Fruit fly (Drosophila melanogaster) whole organism, embryonic: ENCODE data around the gene Adck5.

Experiments used
- Antp ChIP-seq: fragments of 200-800 bp; sonication (Bioruptor generic); optimal IDR thresholded peaks from 3 replicates; lab custom pipeline; 2016; ENCODE audit warnings: missing biosample characterization, missing genetic modification characterization
- Awh ChIP-seq: fragments of 200-800 bp; sonication (Bioruptor generic); IDR thresholded peaks from 2 replicates; pipeline ENCODE4, ENCODE4 v1.3.6; 2022; ENCODE audit warnings: missing biosample characterization, missing genetic modification characterization
- Blimp-1 ChIP-seq: fragments of 200-800 bp; sonication (Bioruptor generic); optimal IDR thresholded peaks from 3 replicates; lab custom pipeline; 2018; ENCODE audit warnings: missing biosample characterization, missing genetic modification characterization, mild to moderate bottlenecking, moderate library complexity, missing genetic modification reagents
- BtbVII ChIP-seq: fragments of 200-800 bp; sonication (Bioruptor generic); optimal IDR thresholded peaks from 3 replicates; lab custom pipeline; 2017; ENCODE audit warnings: missing biosample characterization, mild to moderate bottlenecking, missing genetic modification characterization
- CG10209 ChIP-seq: fragments of 200-800 bp; sonication (Bioruptor generic); optimal IDR thresholded peaks from 3 replicates; lab custom pipeline; 2017; ENCODE audit warnings: missing biosample characterization, mild to moderate bottlenecking, missing genetic modification characterization, missing genetic modification reagents
- CG11247 ChIP-seq: fragments of 200-800 bp; sonication (Bioruptor generic); IDR thresholded peaks from 2 replicates; pipeline ENCODE4 v1.3.6; 2022; ENCODE audit warnings: missing biosample characterization, missing genetic modification characterization
- CG12071 ChIP-seq: fragments of 200-800 bp; sonication (Bioruptor generic); optimal IDR thresholded peaks from 3 replicates; lab custom pipeline; 2018; ENCODE audit warnings: missing biosample characterization, mild to moderate bottlenecking, missing genetic modification characterization
- CG12942 ChIP-seq: fragments of 200-800 bp; sonication (Bioruptor generic); optimal IDR thresholded peaks from 3 replicates; lab custom pipeline; 2016; ENCODE audit warnings: missing biosample characterization, missing genetic modification characterization
- CG1529 ChIP-seq: fragments of 200-800 bp; sonication (Bioruptor generic); optimal IDR thresholded peaks from 3 replicates; lab custom pipeline; 2018; ENCODE audit warnings: missing biosample characterization, missing genetic modification characterization
- CG15479 ChIP-seq: fragments of 200-800 bp; sonication (Bioruptor generic); optimal IDR thresholded peaks from 3 replicates; lab custom pipeline; 2019; ENCODE audit warnings: missing biosample characterization, mild to moderate bottlenecking, missing genetic modification characterization, moderate library complexity
- CG15601 ChIP-seq: fragments of 200-800 bp; sonication (Bioruptor generic); optimal IDR thresholded peaks from 3 replicates; lab custom pipeline; 2019; ENCODE audit warnings: missing biosample characterization, mild to moderate bottlenecking, missing genetic modification characterization, moderate library complexity
- CG17361 ChIP-seq: fragments of 200-800 bp; sonication (Bioruptor generic); IDR thresholded peaks from 3 replicates; pipeline ENCODE4 v1.3.6; 2022; ENCODE audit warnings: missing biosample characterization, missing genetic modification characterization
- CG18262 ChIP-seq: fragments of 200-800 bp; optimal IDR thresholded peaks from 3 replicates; lab custom pipeline; 2019; ENCODE audit warnings: missing biosample characterization, mild to moderate bottlenecking, missing genetic modification characterization, moderate library complexity
- CG2875 ChIP-seq: fragments of 200-800 bp; sonication (Bioruptor generic); optimal IDR thresholded peaks from 2 replicates; lab custom pipeline; 2017; ENCODE audit warnings: missing biosample characterization, mild to moderate bottlenecking, missing genetic modification characterization, missing genetic modification reagents
- CG3163 ChIP-seq: fragments of 200-800 bp; sonication (Bioruptor generic); optimal IDR thresholded peaks from 3 replicates; lab custom pipeline; 2016; ENCODE audit warnings: missing biosample characterization, missing genetic modification characterization
- CG33557 ChIP-seq: fragments of 200-800 bp; sonication (Bioruptor generic); optimal IDR thresholded peaks from 2 replicates; lab custom pipeline; 2019; ENCODE audit warnings: missing biosample characterization, mild to moderate bottlenecking, missing genetic modification characterization, moderate library complexity
- CG34376 ChIP-seq: fragments of 200-800 bp; sonication (Bioruptor generic); optimal IDR thresholded peaks from 2 replicates; lab custom pipeline; 2018; ENCODE audit warnings: missing biosample characterization, mild to moderate bottlenecking, missing genetic modification characterization
- CG4707 ChIP-seq: fragments of 200-800 bp; sonication (Bioruptor generic); optimal IDR thresholded peaks from 2 replicates; lab custom pipeline; 2018; ENCODE audit warnings: missing biosample characterization, mild to moderate bottlenecking, missing genetic modification characterization, moderate library complexity
- CG4730 ChIP-seq: fragments of 200-800 bp; sonication (Bioruptor generic); IDR thresholded peaks from 2 replicates; pipeline ENCODE4 v1.3.6; 2022; ENCODE audit warnings: missing biosample characterization, missing genetic modification characterization
- CG6765 ChIP-seq: fragments of 200-800 bp; sonication (Bioruptor generic); optimal IDR thresholded peaks from 3 replicates; lab custom pipeline; 2017; ENCODE audit warnings: missing biosample characterization, mild to moderate bottlenecking, missing genetic modification characterization
- CG7839 ChIP-seq: fragments of 200-800 bp; sonication (Bioruptor generic); optimal IDR thresholded peaks from 3 replicates; lab custom pipeline; 2018; ENCODE audit warnings: missing biosample characterization, mild to moderate bottlenecking, missing genetic modification characterization, moderate library complexity
- CG8388 ChIP-seq: fragments of 200-800 bp; sonication (Bioruptor generic); optimal IDR thresholded peaks from 2 replicates; lab custom pipeline; 2019; ENCODE audit warnings: missing biosample characterization, mild to moderate bottlenecking, missing genetic modification characterization, moderate library complexity
- CG8478 ChIP-seq: fragments of >200 bp; optimal IDR thresholded peaks from 2 replicates; lab custom pipeline; 2018
- Hr78 ChIP-seq, 2 experiments: fragments of 200-800 bp in 1 of 2; fragments of >200 bp in 1 of 2; sonication (Bioruptor generic) in 1 of 2; optimal IDR thresholded peaks; 2 replicates each; lab custom pipeline; 2017 to 2019; ENCODE audit warnings: missing biosample characterization in 2 of 2, missing genetic modification characterization in 2 of 2, mild to moderate bottlenecking in 1 of 2, moderate library complexity in 1 of 2
- Max ChIP-seq: fragments of 200-800 bp; sonication (Bioruptor generic); optimal IDR thresholded peaks from 2 replicates; lab custom pipeline; 2016; ENCODE audit warnings: missing biosample characterization, mild to moderate bottlenecking, missing genetic modification characterization
- Med ChIP-seq: fragments of 200-800 bp; sonication (Bioruptor generic); peaks from one replicate; lab custom pipeline; 2016; ENCODE audit warnings: missing biosample characterization, missing genetic modification characterization, mild to moderate bottlenecking, inconsistent platforms, moderate library complexity
- PHDP ChIP-seq: fragments of 200-800 bp; sonication (Bioruptor generic); optimal IDR thresholded peaks from 3 replicates; lab custom pipeline; 2018; ENCODE audit warnings: missing biosample characterization, mild to moderate bottlenecking, missing genetic modification characterization, moderate library complexity
- Stat92E ChIP-seq, 3 experiments: fragments of >200 bp in 2 of 3; fragments of 200-800 bp in 1 of 3; sonication (Bioruptor generic) in 1 of 3; optimal IDR thresholded peaks; 2 replicates each; lab custom pipeline; 2017 to 2019; ENCODE audit warnings: missing biosample characterization in 3 of 3, missing genetic modification characterization in 3 of 3, mild to moderate bottlenecking in 1 of 3, moderate library complexity in 1 of 3
- Xrp1 ChIP-seq: fragments of 200-800 bp; sonication (Bioruptor generic); IDR thresholded peaks from 2 replicates; pipeline ENCODE4 v1.3.6; 2022; ENCODE audit warnings: missing biosample characterization, missing genetic modification characterization
- YL-1 ChIP-seq: fragments of 200-800 bp; sonication (Bioruptor generic); optimal IDR thresholded peaks from 3 replicates; lab custom pipeline; 2017; ENCODE audit warnings: missing biosample characterization, mild to moderate bottlenecking, missing genetic modification characterization
- ato ChIP-seq: fragments of 200-800 bp; sonication (Bioruptor generic); IDR thresholded peaks from 2 replicates; pipeline ENCODE4 v1.3.6; 2022; ENCODE audit warnings: missing biosample characterization, missing genetic modification characterization; ENCODE audit not compliant: partially characterized antibody
- cwo ChIP-seq: fragments of 200-800 bp; sonication (Bioruptor generic); optimal IDR thresholded peaks from 3 replicates; lab custom pipeline; 2017; ENCODE audit warnings: missing biosample characterization, missing genetic modification characterization, mild to moderate bottlenecking, moderate library complexity, missing genetic modification reagents
- dmrt11E ChIP-seq: fragments of 200-800 bp; sonication (Bioruptor generic); optimal IDR thresholded peaks from 3 replicates; lab custom pipeline; 2018; ENCODE audit warnings: missing biosample characterization, mild to moderate bottlenecking, missing genetic modification characterization, moderate library complexity
- emc ChIP-seq: fragments of 200-800 bp; sonication (Bioruptor generic); optimal IDR thresholded peaks from 2 replicates; lab custom pipeline; 2016; ENCODE audit warnings: missing biosample characterization, missing genetic modification characterization
- ftz-f1 ChIP-seq: fragments of 200-800 bp; sonication (Bioruptor generic); optimal IDR thresholded peaks from 2 replicates; lab custom pipeline; 2016; ENCODE audit warnings: missing biosample characterization, missing genetic modification characterization
- gce ChIP-seq: fragments of 200-800 bp; sonication (Bioruptor generic); IDR thresholded peaks from 3 replicates; pipeline ENCODE4 v1.3.6; 2022; ENCODE audit warnings: missing biosample characterization, missing genetic modification characterization
- gcm ChIP-seq: fragments of 200-800 bp; sonication (Bioruptor generic); optimal IDR thresholded peaks from 2 replicates; lab custom pipeline; 2019; ENCODE audit warnings: missing biosample characterization, mild to moderate bottlenecking, missing genetic modification characterization, moderate library complexity
- gsb-n ChIP-seq: fragments of 200-800 bp; sonication (Bioruptor generic); optimal IDR thresholded peaks from 3 replicates; lab custom pipeline; 2018; ENCODE audit warnings: missing biosample characterization, mild to moderate bottlenecking, missing genetic modification characterization
- kni ChIP-seq: fragments of 200-800 bp; sonication (Bioruptor generic); optimal IDR thresholded peaks from 3 replicates; lab custom pipeline; 2017; ENCODE audit warnings: mild to moderate bottlenecking, missing biosample characterization, missing genetic modification reagents, missing genetic modification characterization
- oc ChIP-seq: fragments of 200-800 bp; sonication (Bioruptor generic); optimal IDR thresholded peaks from 2 replicates; lab custom pipeline; 2018; ENCODE audit warnings: missing biosample characterization, mild to moderate bottlenecking, missing genetic modification characterization, moderate library complexity
- phol ChIP-seq: fragments of 200-800 bp; sonication (Bioruptor generic); optimal IDR thresholded peaks from 3 replicates; lab custom pipeline; 2018; ENCODE audit warnings: missing biosample characterization, mild to moderate bottlenecking, missing genetic modification characterization, moderate library complexity
- pzg ChIP-seq: fragments of 200-800 bp; sonication (Bioruptor generic); optimal IDR thresholded peaks from 3 replicates; lab custom pipeline; 2018; ENCODE audit warnings: missing biosample characterization, mild to moderate bottlenecking, missing genetic modification characterization, moderate library complexity
- sd ChIP-seq: fragments of 200-800 bp; sonication (Bioruptor generic); optimal IDR thresholded peaks from 3 replicates; lab custom pipeline; 2018; ENCODE audit warnings: missing biosample characterization, mild to moderate bottlenecking, missing genetic modification characterization, moderate library complexity
- sens ChIP-seq: fragments of 200-800 bp; sonication (Bioruptor generic); peaks from one replicate; lab custom pipeline; 2016; ENCODE audit warnings: missing biosample characterization, missing genetic modification characterization
- tll ChIP-seq, 2 experiments: fragments of 200-800 bp in 1 of 2; fragments of >200 bp in 1 of 2; sonication (Bioruptor generic) in 1 of 2; optimal IDR thresholded peaks; 2 replicates each; lab custom pipeline; 2017 to 2019; ENCODE audit warnings: missing biosample characterization in 2 of 2, missing genetic modification characterization in 2 of 2, mild to moderate bottlenecking in 1 of 2, moderate library complexity in 1 of 2
- trem ChIP-seq: fragments of 200-800 bp; optimal IDR thresholded peaks from 3 replicates; lab custom pipeline; 2019; ENCODE audit warnings: missing biosample characterization, mild to moderate bottlenecking, missing genetic modification characterization, moderate library complexity
- vvl ChIP-seq: fragments of 200-800 bp; sonication (Bioruptor generic); IDR thresholded peaks from 2 replicates; pipeline ENCODE4 v1.3.6; 2022; ENCODE audit warnings: missing biosample characterization, missing genetic modification characterization

Adck5 gene

dm6 chr3L:11148478-11149251 is 21.0 kb upstream of the Adck5 start (continued):
- TF ChIP-seq Max (GFP tag; lab: Kevin White, UChicago) = peak; percentile 13
- peak; percentile 48 for TF ChIP-seq CG1529
- no peak for TF ChIP-seq CG12942 (GFP tag; lab: Kevin White, UChicago)
- no peak for TF ChIP-seq ato
- TF ChIP-seq Awh (GFP tag; lab: Robert Waterston, UW) = peak; percentile 60
- 0 out of 3 replicates have a peak, but pooled peaks have one; percentile 30 for TF ChIP-seq gce
- TF ChIP-seq CG4730 = no peak
- TF ChIP-seq gcm (GFP tag; lab: Kevin White, UChicago) = peak; percentile 16
- no peak for TF ChIP-seq CG15479 (GFP tag; lab: Kevin White, UChicago)
- TF ChIP-seq Stat92E (GFP tag; optimal IDR thresholded peaks at IDR 0.05; lab: Kevin White, UChicago) = no peak
- TF ChIP-seq CG18262 (tag; lab: Kevin White, UChicago) = peak; percentile 70
- TF ChIP-seq CG8478 (lab: Kevin White, UChicago) = no peak
- peak; percentile 16 for TF ChIP-seq CG12071 (GFP tag; lab: Kevin White, UChicago)
- TF ChIP-seq CG3163 (GFP tag; lab: Kevin White, UChicago) = no peak
- TF ChIP-seq gsb-n (tag; lab: Kevin White, UChicago) = peak; percentile 53
- no peak for TF ChIP-seq Antp
- TF ChIP-seq pzg (GFP tag; lab: Kevin White, UChicago) = no peak
- TF ChIP-seq CG8388 (GFP tag; lab: Kevin White, UChicago) = peak; percentile 55
- TF ChIP-seq CG10209 (GFP tag; lab: Kevin White, UChicago) = peak; percentile 18
- TF ChIP-seq trem (tag; lab: Kevin White, UChicago) = peak; percentile 35
- TF ChIP-seq phol = peak; percentile 65
- peak; percentile 24 for TF ChIP-seq dmrt11E (tag; lab: Kevin White, UChicago)
- TF ChIP-seq tll (GFP tag; optimal IDR thresholded peaks at IDR 0.05; lab: Kevin White, UChicago) = no peak
- TF ChIP-seq CG7839 (tag; lab: Kevin White, UChicago) = peak; percentile 45
- peak; percentile 50 for TF ChIP-seq CG15601 (tag; lab: Kevin White, UChicago)
- TF ChIP-seq PHDP (tag; lab: Kevin White, UChicago) = peak; percentile 38
- no peak for TF ChIP-seq CG34376
- no peak for TF ChIP-seq CG6765 (GFP tag; lab: Kevin White, UChicago)
- no peak for TF ChIP-seq emc (GFP tag; lab: Kevin White, UChicago)

- TF ChIP-seq CG2875 (GFP tag; lab: Kevin White, UChicago) (peak; percentile 38), Xrp1 (GFP tag; lab: Robert Waterston, UW) (0 out of 2 replicates have a peak, but pooled peaks have one; percentile 15), CG17361 (GFP tag; lab: Robert Waterston, UW) (no peak), kni (peak; percentile 73), CG4707 (peak; percentile 12), sens (GFP tag; lab: Kevin White, UChicago) (peak; percentile 62), Med (GFP tag; lab: Kevin White, UChicago) (peak; percentile 45), BtbVII (GFP tag; lab: Kevin White, UChicago) (no peak), CG33557 (GFP tag; lab: Kevin White, UChicago) (peak; percentile 26), vvl (peak; percentile 8; the same call in 1 of the 2 replicates), oc (tag; lab: Kevin White, UChicago) (peak; percentile 38), cwo (peak; percentile 7), Hr78 (GFP tag; optimal IDR thresholded peaks at IDR 0.05; lab: Kevin White, UChicago) (peak in 1 of 2 experiments; percentile 38), sd (tag; lab: Kevin White, UChicago) (peak; percentile 24), Stat92E (GFP tag; optimal IDR thresholded peaks at IDR 0.05; lab: Kevin White, UChicago) (peak in 1 of 3 experiments; percentile 3), YL-1 (no peak), CG11247 (GFP tag; lab: Robert Waterston, UW) (no peak), Blimp-1 (peak; percentile 99), ftz-f1 (no peak), CG6765 (GFP tag; lab: Kevin White, UChicago) (no peak)
Observed at dm6 chr3L:11150735-11151287, 18.8 kb upstream of the Adck5 start, which contains the start of gene CG6216. TSS of gene CG6216 (minus strand) at chr3L:11150785.
